Worm (Caenorhabditis elegans) whole organism, L2 larva: Measurements from ENCODE around the gene gldi-4.

Experiments used
- C34F6.9 ChIP-seq: fragments of 150-350 bp; optimal IDR thresholded peaks from 2 replicates; lab custom pipeline; 2014; ENCODE audit warnings: missing biosample characterization, missing genetic modification characterization
- R02D3.7 ChIP-seq: fragments of 150-350 bp; optimal IDR thresholded peaks from 2 replicates; lab custom pipeline; 2014; ENCODE audit warnings: missing biosample characterization, missing genetic modification characterization
- Y55F3AM.14 ChIP-seq: fragments of 200-800 bp; sonication (Bioruptor generic); optimal IDR thresholded peaks from 2 replicates; lab custom pipeline; 2018; ENCODE audit warnings: mild to moderate bottlenecking, missing genetic modification characterization, missing compliant biosample characterization
- alr-1 ChIP-seq: fragments of 150-350 bp; optimal IDR thresholded peaks from 2 replicates; lab custom pipeline; 2014; ENCODE audit warnings: missing biosample characterization, missing genetic modification characterization
- aly-2 ChIP-seq: fragments of 150-350 bp; optimal IDR thresholded peaks from 2 replicates; lab custom pipeline; 2014; ENCODE audit warnings: missing biosample characterization, missing genetic modification characterization
- blmp-1 ChIP-seq: sonication (generic microtip); optimal IDR thresholded peaks from 2 replicates; lab custom pipeline; 2017; ENCODE audit warnings: missing genetic modification characterization, mild to moderate bottlenecking, missing compliant biosample characterization, antibody characterized with exemption, moderate library complexity; ENCODE audit not compliant: insufficient read depth
- ceh-16 ChIP-seq: fragments of 150-350 bp; optimal IDR thresholded peaks from 2 replicates; lab custom pipeline; 2014; ENCODE audit warnings: missing biosample characterization, missing genetic modification characterization
- ceh-82 ChIP-seq: fragments of 150-350 bp; optimal IDR thresholded peaks from 2 replicates; lab custom pipeline; 2014; ENCODE audit warnings: missing biosample characterization, missing genetic modification characterization
- crh-2 ChIP-seq: sonication (generic microtip); optimal IDR thresholded peaks from 2 replicates; lab custom pipeline; 2017; ENCODE audit warnings: missing biosample characterization, missing genetic modification characterization
- egl-27 ChIP-seq: sonication (generic microtip); optimal IDR thresholded peaks from 3 replicates; lab custom pipeline; 2017; ENCODE audit warnings: missing biosample characterization, missing genetic modification reagents, missing genetic modification characterization
- elt-3 ChIP-seq: sonication (generic microtip); optimal IDR thresholded peaks from 2 replicates; lab custom pipeline; 2017; ENCODE audit warnings: missing biosample characterization, missing genetic modification characterization
- fos-1 ChIP-seq: fragments of 150-350 bp; optimal IDR thresholded peaks from 2 replicates; lab custom pipeline; 2014; ENCODE audit warnings: missing biosample characterization, missing genetic modification characterization
- gmeb-1 ChIP-seq: fragments of 150-350 bp; optimal IDR thresholded peaks from 2 replicates; lab custom pipeline; 2014; ENCODE audit warnings: missing biosample characterization, missing genetic modification characterization
- lin-11 ChIP-seq: fragments of 150-350 bp; sonication (generic microtip); optimal IDR thresholded peaks from 2 replicates; lab custom pipeline; 2014; ENCODE audit warnings: missing biosample characterization, missing genetic modification characterization, inconsistent platforms, mixed read lengths
- lin-13 ChIP-seq: fragments of 150-350 bp; optimal IDR thresholded peaks from 2 replicates; lab custom pipeline; 2014; ENCODE audit warnings: missing biosample characterization, missing genetic modification reagents, missing genetic modification characterization
- lsy-2 ChIP-seq, 2 experiments: fragments of 150-350 bp in 1 of 2; sonication (generic microtip) in 1 of 2; optimal IDR thresholded peaks; 2 replicates each; lab custom pipeline; 2014 to 2017; ENCODE audit warnings: missing biosample characterization in 2 of 2, missing genetic modification characterization in 2 of 2
- mab-5 ChIP-seq: fragments of 150-350 bp; optimal IDR thresholded peaks from 2 replicates; lab custom pipeline; 2014; ENCODE audit warnings: missing biosample characterization, missing genetic modification characterization
- mbf-1 ChIP-seq: sonication (generic microtip); optimal IDR thresholded peaks from 2 replicates; lab custom pipeline; 2017; ENCODE audit warnings: missing biosample characterization, missing genetic modification characterization
- mdl-1 ChIP-seq, 2 experiments: fragments of 150-350 bp in 1 of 2; sonication (generic microtip) in 1 of 2; optimal IDR thresholded peaks; 2 replicates each; lab custom pipeline; 2017; ENCODE audit warnings: missing biosample characterization in 2 of 2, missing genetic modification characterization in 2 of 2
- nhr-10 ChIP-seq: sonication (generic microtip); optimal IDR thresholded peaks from 2 replicates; lab custom pipeline; 2017; ENCODE audit warnings: missing biosample characterization, missing genetic modification characterization
- nhr-11 ChIP-seq: fragments of 150-350 bp; optimal IDR thresholded peaks from 2 replicates; lab custom pipeline; 2014; ENCODE audit warnings: missing biosample characterization, missing genetic modification characterization
- nhr-129 ChIP-seq: fragments of 150-350 bp; optimal IDR thresholded peaks from 2 replicates; lab custom pipeline; 2014; ENCODE audit warnings: missing biosample characterization, missing genetic modification characterization
- nhr-21 ChIP-seq: fragments of 150-350 bp; optimal IDR thresholded peaks from 2 replicates; lab custom pipeline; 2014; ENCODE audit warnings: missing biosample characterization, missing genetic modification characterization
- nhr-23 ChIP-seq: fragments of 150-350 bp; optimal IDR thresholded peaks from 2 replicates; lab custom pipeline; 2014; ENCODE audit warnings: missing biosample characterization, missing genetic modification reagents, missing genetic modification characterization
- nhr-237 ChIP-seq: fragments of 150-350 bp; optimal IDR thresholded peaks from 2 replicates; lab custom pipeline; 2014; ENCODE audit warnings: missing biosample characterization, missing genetic modification characterization
- nhr-25 ChIP-seq: fragments of 150-350 bp; sonication (generic microtip); optimal IDR thresholded peaks from 3 replicates; lab custom pipeline; 2014; ENCODE audit warnings: missing biosample characterization, missing genetic modification characterization
- nhr-6 ChIP-seq: fragments of 150-350 bp; optimal IDR thresholded peaks from 2 replicates; lab custom pipeline; 2014; ENCODE audit warnings: missing biosample characterization, missing genetic modification characterization
- nhr-77 ChIP-seq: fragments of 150-350 bp; optimal IDR thresholded peaks from 2 replicates; lab custom pipeline; 2014; ENCODE audit warnings: missing biosample characterization, missing genetic modification characterization
- peb-1 ChIP-seq: fragments of 150-350 bp; optimal IDR thresholded peaks from 2 replicates; lab custom pipeline; 2014; ENCODE audit warnings: missing biosample characterization, missing genetic modification characterization
- sem-4 ChIP-seq: fragments of 150-350 bp; optimal IDR thresholded peaks from 2 replicates; lab custom pipeline; 2014; ENCODE audit warnings: missing biosample characterization, missing genetic modification reagents, missing genetic modification characterization
- skn-1 ChIP-seq: sonication (generic microtip); optimal IDR thresholded peaks from 2 replicates; lab custom pipeline; 2017; ENCODE audit warnings: missing biosample characterization, missing genetic modification characterization
- sma-3 ChIP-seq: sonication (generic microtip); optimal IDR thresholded peaks from 2 replicates; lab custom pipeline; 2016; ENCODE audit warnings: missing genetic modification reagents, missing genetic modification characterization, missing compliant biosample characterization
- sma-9 ChIP-seq, 2 experiments: fragments of 150-350 bp in 1 of 2; sonication (generic microtip) in 1 of 2; optimal IDR thresholded peaks; 2 replicates each; lab custom pipeline; 2014 to 2016; ENCODE audit warnings: missing genetic modification characterization in 2 of 2, mild to moderate bottlenecking in 1 of 2, missing biosample characterization in 1 of 2, missing compliant biosample characterization in 1 of 2, missing genetic modification reagents in 1 of 2, moderate library complexity in 1 of 2
- snpc-4 ChIP-seq: fragments of 150-350 bp; optimal IDR thresholded peaks from 2 replicates; lab custom pipeline; 2014; ENCODE audit warnings: missing biosample characterization, missing genetic modification characterization
- unc-55 ChIP-seq: fragments of 150-350 bp; sonication (generic microtip); optimal IDR thresholded peaks from 3 replicates; lab custom pipeline; 2014; ENCODE audit warnings: missing biosample characterization, missing genetic modification reagents, missing genetic modification characterization
- unc-62 ChIP-seq: fragments of 150-350 bp; optimal IDR thresholded peaks from 2 replicates; lab custom pipeline; 2014; ENCODE audit warnings: missing biosample characterization, missing genetic modification reagents, missing genetic modification characterization
- zag-1 ChIP-seq: fragments of 150-350 bp; optimal IDR thresholded peaks from 2 replicates; lab custom pipeline; 2014; ENCODE audit warnings: missing biosample characterization, missing genetic modification characterization
- ztf-1 ChIP-seq: fragments of 200-800 bp; sonication (Bioruptor generic); conservative IDR thresholded peaks from 2 replicates; pipeline ENCODE4 v1.3.6; 2022; ENCODE audit warnings: missing genetic modification characterization, missing compliant biosample characterization
- ztf-11 ChIP-seq: sonication (generic microtip); optimal IDR thresholded peaks from 2 replicates; lab custom pipeline; 2017; ENCODE audit warnings: missing biosample characterization, missing genetic modification characterization
- ztf-4 ChIP-seq: fragments of 150-350 bp; optimal IDR thresholded peaks from 2 replicates; lab custom pipeline; 2014; ENCODE audit warnings: missing biosample characterization, missing genetic modification characterization

Gene gldi-4

DNA sequence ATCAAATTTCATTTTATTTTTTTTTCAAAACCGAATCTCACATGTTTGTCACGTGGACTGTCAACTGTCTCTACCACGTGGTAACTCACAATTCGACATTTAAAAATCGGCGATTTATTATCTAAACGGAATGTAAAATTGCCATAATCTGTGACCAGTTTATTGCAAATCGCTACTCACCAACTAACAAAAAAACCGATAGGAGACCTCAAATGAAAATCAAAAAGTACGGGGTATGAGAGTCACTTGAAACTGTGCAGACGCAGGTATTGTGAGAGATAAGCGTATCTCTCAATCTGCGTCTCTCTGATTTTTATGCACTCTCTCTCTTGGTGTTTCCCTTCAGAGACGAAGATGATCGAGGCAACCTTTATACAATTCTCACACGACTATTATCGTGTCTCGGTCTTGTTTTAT lies 30.3 kb downstream of the gldi-4 start (continued):
- TF ChIP-seq ceh-82 (no peak), unc-55 (no peak), sem-4 (tag; lab: Kevin White, UChicago) (peak; percentile 44), elt-3 (tag; lab: Kevin White, UChicago) (no peak), egl-27 (tag; lab: Kevin White, UChicago) (peak; percentile 5), aly-2 (tag; lab: Kevin White, UChicago) (no peak), nhr-23 (no peak), ztf-1 (GFP tag; lab: Robert Waterston, UW) (no peak), zag-1 (no peak)

DNA sequence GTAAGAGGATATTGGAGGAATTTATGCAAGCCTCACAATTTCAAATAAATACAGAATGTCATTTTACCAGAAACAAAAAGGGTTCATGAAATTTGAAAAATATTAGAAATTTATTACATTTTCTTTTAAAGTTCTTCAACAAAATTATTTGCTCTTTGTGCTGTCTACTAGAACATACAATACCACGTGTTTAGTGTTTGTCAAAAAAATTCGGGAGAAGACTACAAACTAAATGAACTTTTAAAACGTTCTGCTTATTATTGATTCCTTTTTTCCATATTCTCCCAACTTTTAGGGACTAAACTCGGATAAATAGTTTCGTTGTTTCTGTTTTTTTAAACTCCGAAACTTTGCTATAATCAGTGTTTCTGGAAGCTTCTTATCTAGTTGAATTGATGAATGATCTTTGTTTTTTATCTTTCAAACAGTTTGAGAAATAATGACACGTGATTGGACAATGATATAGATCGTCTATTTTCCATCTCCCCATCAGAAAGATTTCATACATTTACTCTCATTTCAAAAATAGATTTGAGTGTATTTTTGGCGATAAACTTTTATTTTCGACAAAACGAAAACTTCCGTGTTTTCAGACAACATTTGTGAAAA lies 31.3 kb downstream of the gldi-4 start:
- TF ChIP-seq nhr-129 (tag; lab: Kevin White, UChicago) (no peak), nhr-237 (tag; lab: Kevin White, UChicago) (no peak), nhr-25 (peak; percentile 46), ztf-1 (GFP tag; lab: Robert Waterston, UW) (no peak), snpc-4 (tag; lab: Kevin White, UChicago) (no peak), ztf-11 (tag; lab: Kevin White, UChicago) (no peak), alr-1 (tag; lab: Kevin White, UChicago) (no peak), crh-2 (tag; lab: Kevin White, UChicago) (peak; percentile 35), ztf-4 (tag; lab: Kevin White, UChicago) (no peak), sma-9 (GFP tag; optimal IDR thresholded peaks at IDR 0.05; lab: Kevin White, UChicago) (peak; percentile 6), sma-9 (tag; optimal IDR thresholded peaks at IDR 0.05; lab: Kevin White, UChicago) (no peak), fos-1 (tag; lab: Kevin White, UChicago) (no peak), C34F6.9 (tag; lab: Kevin White, UChicago) (no peak), Y55F3AM.14 (GFP tag; lab: Kevin White, UChicago) (no peak), mbf-1 (tag; lab: Kevin White, UChicago) (no peak), nhr-23 (no peak), nhr-10 (tag; lab: Kevin White, UChicago) (no peak), peb-1 (tag; lab: Kevin White, UChicago) (no peak), sma-3 (GFP tag; lab: Kevin White, UChicago) (peak; percentile 54), lin-11 (tag; lab: Kevin White, UChicago) (no peak), elt-3 (tag; lab: Kevin White, UChicago) (no peak), unc-55 (no peak), nhr-77 (tag; lab: Kevin White, UChicago) (no peak), skn-1 (tag; lab: Kevin White, UChicago) (no peak), gmeb-1 (tag; lab: Kevin White, UChicago) (peak; percentile 4), nhr-11 (tag; lab: Kevin White, UChicago) (no peak), lsy-2 (tag; optimal IDR thresholded peaks at IDR 0.05; lab: Kevin White, UChicago) (peak in 1 of 2 experiments; percentile 24), lin-13 (GFP tag; lab: Kevin White, UChicago) (no peak), R02D3.7 (tag; lab: Kevin White, UChicago) (no peak), zag-1 (no peak), mab-5 (tag; lab: Kevin White, UChicago) (no peak), mdl-1 (tag; optimal IDR thresholded peaks at IDR 0.05; lab: Kevin White, UChicago) (no peak), unc-62 (GFP tag; lab: Kevin White, UChicago) (no peak), blmp-1 (tag; lab: Kevin White, UChicago) (peak; percentile 27), nhr-21 (tag; lab: Kevin White, UChicago) (peak; percentile 13), nhr-6 (tag; lab: Kevin White, UChicago) (no peak), ceh-82 (no peak), ceh-16 (tag; lab: Kevin White, UChicago) (no peak)
